Worm (Caenorhabditis elegans) whole organism, midembryonic: ENCODE data around the gene drd-50.
"Not testable (repeated sequence)": the region's sequence is repeated elsewhere in the genome, so short reads cannot be mapped to it uniquely, and the experiment has no call there.

Experiments used
- flt-1 ChIP-seq: fragments of 200-800 bp; sonication (Bioruptor generic); IDR thresholded peaks from 2 replicates; pipeline ENCODE4 v1.3.6; 2022; ENCODE audit warnings: missing genetic modification characterization, missing compliant biosample characterization
- tab-1 ChIP-seq: fragments of 200-800 bp; sonication (Bioruptor generic); IDR thresholded peaks from 2 replicates; pipeline ENCODE4 v1.3.6; 2022; ENCODE audit warnings: missing genetic modification characterization, missing compliant biosample characterization

ce11 chrIV:4142986-4143385, 25.5 kb downstream of the drd-50 start, which contains the start of gene F49F1.12:
- TF ChIP-seq flt-1, tab-1 (GFP tag; lab: Robert Waterston, UW): not testable (repeated sequence)
